Worm (Caenorhabditis elegans) whole organism, L4/young adult: Measurements from ENCODE around the gene ocam-1.

Experiments used
- W03F9.2 ChIP-seq: fragments of 150-350 bp; optimal IDR thresholded peaks from 2 replicates; lab custom pipeline; 2014; ENCODE audit warnings: missing biosample characterization, missing genetic modification characterization
- dao-5 ChIP-seq: sonication (generic microtip); optimal IDR thresholded peaks from 2 replicates; lab custom pipeline; 2016; ENCODE audit warnings: missing genotype, missing genetic modification characterization, moderate library complexity, missing compliant biosample characterization
- him-1 ChIP-seq: sonication (generic microtip); optimal IDR thresholded peaks from 2 replicates; lab custom pipeline; 2016; ENCODE audit warnings: missing genotype, missing genetic modification reagents, missing genetic modification characterization, missing compliant biosample characterization

ce11 chrV:14179947-14180346, 12.4 kb upstream of the ocam-1 start, which contains the start of gene ZC376.8:
- TF ChIP-seq W03F9.2 (no peak), him-1 (tag; lab: Kevin White, UChicago) (no peak), dao-5 (tag; lab: Kevin White, UChicago) (no peak)
